Worm (Caenorhabditis elegans) whole organism, L4/young adult: ENCODE results near the gene rde-1.
A peak's percentile ranks its signal among the peaks of the same experiment; 100 is the strongest.

Source experiments
- W03F9.2 ChIP-seq: fragments of 150-350 bp; optimal IDR thresholded peaks from 2 replicates; lab custom pipeline; 2014; ENCODE audit warnings: missing biosample characterization, missing genetic modification characterization
- dao-5 ChIP-seq: sonication (generic microtip); optimal IDR thresholded peaks from 2 replicates; lab custom pipeline; 2016; ENCODE audit warnings: missing genotype, missing genetic modification characterization, moderate library complexity, missing compliant biosample characterization
- him-1 ChIP-seq: sonication (generic microtip); optimal IDR thresholded peaks from 2 replicates; lab custom pipeline; 2016; ENCODE audit warnings: missing genotype, missing genetic modification reagents, missing genetic modification characterization, missing compliant biosample characterization

The rde-1 gene

DNA sequence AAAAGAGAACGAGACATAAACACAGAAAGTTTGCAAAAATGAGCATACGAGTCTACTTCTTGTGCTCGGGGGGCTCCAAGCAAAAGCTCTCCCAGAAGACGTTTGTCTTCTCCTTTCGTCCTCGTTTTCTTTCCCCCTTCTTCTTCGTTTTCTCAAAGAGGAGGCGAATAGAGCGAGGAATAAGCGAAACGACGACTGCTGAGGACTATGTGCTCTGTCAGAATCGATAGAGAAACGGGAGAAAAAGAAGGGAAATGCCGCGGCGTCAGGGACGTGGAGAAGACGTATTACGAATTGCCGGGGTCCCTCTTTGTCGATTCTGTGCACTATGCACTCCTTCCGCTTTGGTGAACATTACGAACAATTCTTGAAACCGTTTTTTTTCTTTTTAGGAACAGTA is 13.0 kb downstream of the rde-1 start:
- TF ChIP-seq him-1 (peak; percentile 33), W03F9.2 (tag; lab: Kevin White, UChicago) (no peak)

DNA sequence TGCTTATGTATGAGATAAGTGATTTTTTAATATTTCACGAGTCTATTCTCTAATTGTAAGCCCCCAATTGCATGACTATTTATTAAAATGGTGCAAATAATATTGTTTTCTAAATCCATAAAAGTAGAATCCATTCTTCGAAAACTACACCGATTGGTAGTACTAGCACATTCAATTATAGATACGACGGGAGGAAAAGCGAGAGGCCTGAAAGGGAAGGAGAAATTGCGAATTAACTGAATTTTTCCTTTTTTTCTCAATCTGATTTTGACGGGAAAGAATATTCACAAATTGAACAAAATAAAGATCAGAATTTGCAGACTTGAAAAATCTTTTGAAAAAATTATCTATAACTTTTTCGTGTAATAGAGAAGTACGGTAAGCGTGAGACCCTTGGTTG is 14.2 kb downstream of the rde-1 start:
- TF ChIP-seq dao-5, result no peak
- no peak for TF ChIP-seq him-1
- TF ChIP-seq W03F9.2 (tag; lab: Kevin White, UChicago), result no peak

DNA sequence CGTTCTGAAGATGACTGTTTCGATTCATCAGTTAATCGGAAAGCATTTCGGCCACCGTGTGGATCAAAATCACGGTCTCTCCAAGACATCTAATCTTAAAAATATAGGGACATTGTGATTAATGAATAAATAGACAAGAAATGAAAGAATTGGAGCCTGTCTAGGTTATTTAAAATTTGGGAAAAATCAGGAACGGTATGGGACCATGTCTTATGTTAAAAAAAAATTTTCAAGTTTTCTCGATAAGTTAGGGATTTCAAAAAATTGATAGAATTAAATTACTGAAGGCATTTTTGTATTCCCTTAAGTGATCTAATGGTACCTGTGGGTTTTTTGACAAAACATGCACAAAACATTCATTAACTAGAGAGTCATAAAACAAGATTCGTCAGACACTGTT is 15.3 kb downstream of the rde-1 start, which contains the start of gene unc-41:
Gene unc-41, minus strand, starts transcription at position 101 of the 400 bp plus-strand sequence.
- no peak for TF ChIP-seq W03F9.2 (tag; lab: Kevin White, UChicago)
- TF ChIP-seq him-1, result no peak
- TF ChIP-seq dao-5, result no peak

DNA sequence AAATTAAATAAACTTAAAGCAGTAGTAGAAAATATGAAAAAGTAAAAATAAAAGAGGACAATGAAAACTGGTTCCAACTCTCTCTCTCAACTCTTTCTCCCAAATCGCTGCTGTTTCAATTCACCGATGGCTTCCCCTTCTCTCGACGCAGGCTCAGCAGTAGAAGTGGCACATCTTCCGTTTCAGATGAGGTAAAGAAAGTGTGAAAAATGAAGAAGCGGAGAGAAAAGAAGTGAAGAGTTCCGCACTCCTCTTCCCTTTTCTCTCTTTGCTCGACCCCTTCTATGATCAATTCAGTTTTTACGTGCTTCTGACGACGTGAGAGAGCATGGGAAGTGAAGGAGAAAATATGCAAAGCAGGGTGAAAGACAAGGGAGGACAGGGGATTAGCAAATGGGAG is 17.2 kb downstream of the rde-1 start:
- peak; percentile 54 for TF ChIP-seq him-1
- no peak for TF ChIP-seq dao-5

DNA sequence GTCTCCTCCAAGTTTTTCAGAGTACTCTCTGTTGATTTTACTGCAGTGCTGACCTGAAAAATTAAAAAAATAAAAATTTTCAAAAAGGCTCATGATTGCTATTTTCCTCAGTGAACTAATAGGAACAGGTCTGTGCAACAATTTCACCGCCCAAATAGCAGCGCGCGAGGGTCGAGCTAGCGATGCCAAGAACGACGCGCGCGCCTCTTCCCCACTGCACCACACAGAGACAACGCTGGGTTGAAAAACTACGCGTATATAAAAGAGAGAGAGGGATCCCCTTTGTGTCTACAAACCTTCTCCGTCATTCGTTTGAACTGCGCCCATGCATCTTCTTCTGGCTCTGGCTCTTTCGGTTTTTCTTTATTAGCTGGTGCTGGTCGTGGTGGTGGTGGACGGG is 21.3 kb downstream of the rde-1 start:
- TF ChIP-seq dao-5, result peak; percentile 70
- no peak for TF ChIP-seq W03F9.2 (tag; lab: Kevin White, UChicago)
- TF ChIP-seq him-1, result peak; percentile 94

DNA sequence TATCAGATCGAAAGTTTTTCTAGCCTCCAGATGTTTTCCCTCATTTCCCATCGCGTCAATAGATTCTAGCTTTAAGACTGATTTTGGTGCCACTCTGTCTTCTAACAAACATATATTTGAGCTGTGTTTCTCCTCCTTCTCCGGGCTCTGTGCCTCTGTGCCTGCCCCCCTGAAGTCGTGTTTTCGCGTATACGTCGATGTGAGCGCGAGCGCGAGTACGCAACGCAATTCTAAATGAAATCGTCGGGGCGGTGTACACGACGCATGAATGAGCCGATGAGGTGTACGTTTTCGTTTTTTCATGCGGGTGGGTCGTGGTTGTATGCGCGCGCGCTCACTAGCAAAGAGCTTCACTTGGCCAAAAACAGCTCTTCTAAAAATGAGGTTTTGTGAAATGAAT is 25.6 kb downstream of the rde-1 start:
- TF ChIP-seq dao-5 (no peak), him-1 (peak; percentile 24), W03F9.2 (tag; lab: Kevin White, UChicago) (no peak)

DNA sequence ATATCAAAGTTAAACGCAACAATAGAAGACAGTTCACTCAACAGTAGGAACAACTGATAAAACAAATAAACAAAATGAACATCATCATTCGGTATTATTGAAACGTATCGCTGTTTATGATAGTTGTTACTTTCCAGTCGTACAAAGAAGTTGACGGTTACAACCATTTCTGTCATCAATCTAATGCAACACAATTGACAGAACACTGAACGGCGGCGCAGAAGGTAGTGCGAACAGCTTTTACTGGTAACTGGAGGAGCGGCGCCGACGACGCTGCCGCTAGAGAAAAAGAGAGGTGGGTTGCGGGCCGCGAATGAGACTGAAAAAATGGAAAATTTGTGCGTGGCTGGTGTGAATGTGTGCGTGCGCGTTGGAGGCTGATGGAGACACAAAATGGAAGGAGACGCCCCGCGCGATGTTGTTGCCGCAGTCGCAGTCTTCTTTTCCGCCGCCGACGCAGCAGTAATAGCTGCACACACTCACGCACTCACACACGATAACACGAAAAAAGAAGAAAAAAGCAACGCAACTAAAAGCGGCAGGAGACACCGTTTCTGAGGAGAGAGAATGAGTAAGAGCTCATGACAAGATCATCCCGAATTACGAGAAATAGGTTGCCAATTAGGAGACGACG is 27.2 kb downstream of the rde-1 start:
- TF ChIP-seq W03F9.2 (tag; lab: Kevin White, UChicago) (no peak), him-1 (peak; percentile 26)

DNA sequence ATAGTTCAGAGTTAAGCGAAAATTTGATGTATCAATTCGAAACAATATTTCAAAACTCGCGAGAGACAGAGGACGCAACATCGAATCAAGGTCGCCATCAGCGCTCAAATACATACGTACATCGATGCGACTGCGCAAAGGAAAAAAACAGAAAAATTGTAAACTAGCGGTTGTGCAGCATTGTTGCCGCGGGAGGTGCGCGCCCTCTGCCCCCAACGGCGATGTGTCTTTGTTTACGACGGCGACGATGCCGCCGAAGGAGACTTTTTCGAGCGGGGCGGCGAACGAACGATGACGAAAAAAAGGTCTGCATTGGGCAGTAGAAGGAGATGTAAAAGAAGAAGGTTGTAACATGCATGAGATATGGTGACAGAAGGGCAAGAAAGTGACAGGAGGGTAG is 28.5 kb downstream of the rde-1 start:
- no peak for TF ChIP-seq him-1

DNA sequence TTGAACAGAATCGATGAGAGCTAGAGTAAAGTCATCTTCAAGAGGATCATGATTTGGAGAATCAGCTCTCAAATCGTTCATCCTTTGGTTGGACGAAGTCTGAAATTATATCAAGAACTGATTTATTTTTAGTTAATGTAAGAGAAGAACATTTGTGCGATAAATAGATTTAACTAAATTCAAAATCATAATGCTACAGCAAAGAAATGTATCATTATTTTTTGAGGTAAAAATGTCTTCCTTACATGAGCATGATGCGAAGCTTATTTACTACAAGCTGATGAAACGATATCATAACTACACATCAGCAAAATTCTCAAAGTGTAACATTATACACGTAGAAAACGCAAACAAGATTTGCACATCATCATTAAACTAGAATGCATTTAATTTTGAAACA is 29.0 kb downstream of the rde-1 start, which contains the start of gene madf-4:
Gene madf-4, minus strand, starts transcription at position 101 of the 400 bp plus-strand sequence.
- TF ChIP-seq W03F9.2 (tag; lab: Kevin White, UChicago) (no peak), him-1 (no peak), dao-5 (no peak)

DNA sequence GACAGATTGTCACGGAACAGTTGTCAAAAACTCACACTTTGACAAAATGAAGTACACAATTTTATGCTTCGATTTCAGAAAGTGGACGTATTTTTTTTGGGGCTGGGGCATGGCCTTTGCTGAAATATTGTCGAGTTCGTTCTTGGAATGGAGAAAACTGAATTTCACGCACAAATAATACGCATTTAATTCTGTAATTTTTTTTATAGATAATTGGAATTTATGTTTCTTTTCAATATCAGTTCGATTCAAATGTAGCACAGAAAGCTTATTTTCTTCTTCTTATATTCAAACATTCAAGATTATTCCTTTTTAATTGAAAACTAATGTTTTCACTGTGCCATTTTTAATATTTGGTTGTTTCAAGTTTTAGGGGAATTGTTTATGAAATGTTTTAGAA is 31.1 kb downstream of the rde-1 start, which contains the start of gene T07C12.10:
Gene T07C12.10, minus strand, starts transcription at position 101 of the 400 bp plus-strand sequence.
- no peak for TF ChIP-seq him-1
- TF ChIP-seq W03F9.2 (tag; lab: Kevin White, UChicago), result no peak
- TF ChIP-seq dao-5, result no peak

DNA sequence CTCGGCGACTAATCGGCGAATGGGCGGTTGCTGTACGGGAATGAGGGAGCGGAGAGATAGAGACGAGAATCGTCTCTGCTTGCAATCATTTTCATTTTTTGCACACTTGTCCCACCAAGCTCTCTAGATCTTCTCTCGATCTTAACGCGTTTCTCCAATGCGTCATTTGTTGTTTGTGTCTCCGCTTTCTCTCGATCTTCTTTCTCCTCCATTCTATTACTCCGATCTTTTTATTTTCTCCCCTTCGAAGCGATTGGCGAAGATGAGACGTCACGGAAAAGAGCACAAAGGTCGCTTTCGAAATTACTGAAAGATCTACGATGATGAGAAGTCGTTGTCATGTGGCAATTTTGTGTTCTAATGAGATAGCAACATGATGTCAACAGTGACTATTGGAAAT is 32.8 kb downstream of the rde-1 start:
- no peak for TF ChIP-seq dao-5
- TF ChIP-seq W03F9.2 (tag; lab: Kevin White, UChicago), result no peak
- TF ChIP-seq him-1, result no peak

DNA sequence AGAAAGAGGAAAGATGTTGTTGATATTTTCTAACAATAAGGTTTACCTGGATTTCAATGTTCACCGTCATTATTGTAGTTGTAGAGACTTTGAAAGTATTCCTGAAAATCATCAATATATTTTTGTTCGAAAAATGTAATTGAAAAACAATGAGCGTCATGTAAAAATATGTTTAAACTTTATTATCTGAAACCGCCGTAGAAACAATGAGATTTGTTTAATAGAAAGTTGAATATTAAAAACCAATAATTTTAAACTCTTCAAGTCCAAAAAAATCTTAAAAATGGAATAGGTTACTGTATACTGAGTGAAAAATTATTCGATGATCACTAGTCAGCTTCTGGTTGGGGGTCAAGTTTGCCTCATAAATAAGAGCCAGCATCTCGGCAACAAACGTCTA is 33.2 kb downstream of the rde-1 start, which contains the start of gene anmt-3:
Gene anmt-3, minus strand, starts transcription at position 101 of the 400 bp plus-strand sequence.
- TF ChIP-seq W03F9.2 (tag; lab: Kevin White, UChicago) (no peak), him-1 (no peak), dao-5 (no peak)

DNA sequence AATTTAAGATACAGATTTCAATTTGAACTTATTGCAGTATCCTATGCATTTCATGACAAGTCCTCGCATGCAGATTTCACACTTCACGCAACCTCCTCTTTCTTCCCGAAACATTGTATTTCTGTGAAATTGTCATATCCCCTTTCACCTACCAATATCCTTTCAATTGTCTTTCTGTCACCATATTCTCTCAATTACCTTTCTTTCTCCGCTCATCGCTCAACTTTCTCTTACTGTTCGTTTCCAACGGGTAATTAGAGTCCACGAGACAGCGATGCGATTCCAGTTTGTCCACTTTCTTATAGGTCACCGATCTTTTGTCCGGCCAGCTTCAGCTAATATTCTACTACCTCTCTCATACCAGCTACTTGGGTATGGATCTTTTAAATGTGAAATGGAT is 39.0 kb downstream of the rde-1 start, which contains the start of gene mam-5:
Gene mam-5, plus strand, starts transcription at position 304 of the 400 bp plus-strand sequence.
- TF ChIP-seq dao-5 (no peak), him-1 (no peak), W03F9.2 (tag; lab: Kevin White, UChicago) (no peak)

DNA sequence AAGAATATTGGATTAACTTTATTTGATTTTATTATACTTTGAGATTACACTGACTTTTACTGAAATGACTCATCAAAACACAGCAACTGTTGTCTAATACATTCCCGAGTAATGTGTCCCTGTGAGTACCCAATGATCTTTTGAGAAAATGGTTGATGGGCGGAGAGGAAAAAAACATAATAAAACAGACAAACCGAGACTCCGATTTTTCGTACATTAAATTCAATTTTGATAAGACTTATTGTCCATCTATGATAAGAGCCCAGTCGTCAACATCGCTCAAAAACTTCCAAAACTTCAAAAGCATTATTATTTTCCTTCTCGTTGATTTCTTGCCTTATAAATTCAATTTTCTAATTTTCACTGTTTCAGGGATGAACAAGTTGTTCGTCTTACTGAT is 40.6 kb downstream of the rde-1 start, which contains the start of gene ttr-46:
Gene ttr-46, plus strand, starts transcription at position 373 of the 400 bp plus-strand sequence.
- TF ChIP-seq dao-5 (no peak), W03F9.2 (tag; lab: Kevin White, UChicago) (no peak), him-1 (no peak)

DNA sequence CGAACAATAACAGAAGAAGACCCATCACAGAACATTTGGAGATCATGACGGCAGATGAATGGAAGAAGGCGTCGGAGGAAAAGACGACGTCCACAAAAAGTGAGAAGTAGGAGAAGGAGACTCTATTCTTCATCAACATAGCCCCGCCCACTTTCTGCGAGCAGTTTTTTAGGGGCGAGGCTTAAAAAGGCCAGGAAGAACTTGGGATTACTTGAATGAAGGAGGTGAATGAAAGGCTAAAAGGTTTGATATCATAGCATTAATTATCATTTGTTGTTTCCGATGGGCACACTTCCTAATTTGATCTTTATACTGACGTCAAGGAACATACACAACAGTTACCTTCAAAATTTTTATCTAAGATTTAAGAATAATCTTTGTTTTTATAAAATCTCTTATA is 42.6 kb downstream of the rde-1 start, which contains the start of gene nlp-58:
Gene nlp-58, minus strand, starts transcription at position 101 of the 400 bp plus-strand sequence.
- TF ChIP-seq W03F9.2 (tag; lab: Kevin White, UChicago) (no peak), him-1 (no peak), dao-5 (no peak)

DNA sequence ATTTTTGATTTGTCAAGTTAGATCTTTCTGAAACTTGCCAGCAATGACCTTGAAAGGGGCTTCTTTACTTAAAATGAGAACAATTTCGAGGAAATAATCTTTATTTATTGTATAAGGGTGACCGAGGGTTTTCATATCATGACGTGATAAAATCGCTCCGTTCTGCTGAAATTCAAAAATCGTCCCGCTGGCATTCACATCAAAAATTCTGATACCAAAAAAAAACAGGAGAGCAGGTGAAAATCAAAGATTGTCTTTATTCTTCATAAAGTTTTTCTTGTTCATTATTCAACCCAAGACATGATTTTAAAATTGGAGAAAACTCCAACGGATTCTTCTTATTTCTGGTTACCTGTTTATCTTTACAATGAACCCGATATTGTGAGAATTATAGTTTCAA is 47.3 kb downstream of the rde-1 start, which contains the start of gene sre-28:
Gene sre-28, plus strand, starts transcription at position 301 of the 400 bp plus-strand sequence.
- TF ChIP-seq him-1 (no peak), dao-5 (no peak), W03F9.2 (tag; lab: Kevin White, UChicago) (no peak)
